Worm (Caenorhabditis elegans) whole organism, late embryonic: ENCODE data around the gene ceh-36.

ENCODE experiments used
- K02D7.2 ChIP-seq: sonication (generic microtip); optimal IDR thresholded peaks from 2 replicates; lab custom pipeline; 2017; ENCODE audit warnings: mild to moderate bottlenecking, missing genetic modification characterization, missing compliant biosample characterization
- madf-2 ChIP-seq: sonication (generic microtip); optimal IDR thresholded peaks from 2 replicates; lab custom pipeline; 2017; ENCODE audit warnings: missing genetic modification characterization, missing compliant biosample characterization
- nfya-1 ChIP-seq: sonication (generic microtip); optimal IDR thresholded peaks from 2 replicates; lab custom pipeline; 2017; ENCODE audit warnings: missing genetic modification characterization, mild to moderate bottlenecking, missing compliant biosample characterization, antibody characterized with exemption, moderate library complexity

- TF ChIP-seq nfya-1 (tag; lab: Kevin White, UChicago) (no peak), madf-2 (tag; lab: Kevin White, UChicago) (no peak), K02D7.2 (no peak)
Observed at ce11 chrX:14178688-14179087, 7.7 kb downstream of the ceh-36 start, which contains the start of gene C37E2.10.
